Worm (Caenorhabditis elegans) whole organism, young adult: ENCODE data around the gene T05A7.7.

ENCODE experiments used
- B0019.2 ChIP-seq: fragments of 200-800 bp; sonication (Bioruptor generic); conservative IDR thresholded peaks from 2 replicates; pipeline ENCODE4 v1.3.6; 2022; ENCODE audit warnings: missing genetic modification reagents, missing genetic modification characterization, missing compliant biosample characterization
- F33H1.4 ChIP-seq: fragments of 200-800 bp; sonication (Bioruptor generic); IDR thresholded peaks from 2 replicates; pipeline ENCODE4 v1.3.6; 2022; ENCODE audit warnings: missing genetic modification reagents, missing genetic modification characterization, missing compliant biosample characterization
- ceh-40 ChIP-seq: fragments of 200-800 bp; sonication (Bioruptor generic); IDR thresholded peaks from 2 replicates; pipeline ENCODE4 v1.3.6; 2022; ENCODE audit warnings: missing genetic modification characterization, missing compliant biosample characterization
- dpl-1 ChIP-seq: fragments of 150-350 bp; optimal IDR thresholded peaks from 2 replicates; lab custom pipeline; 2014; ENCODE audit warnings: missing biosample characterization, missing genetic modification reagents, missing genetic modification characterization
- lag-1 ChIP-seq: fragments of 200-800 bp; sonication (Bioruptor generic); IDR thresholded peaks from 2 replicates; pipeline ENCODE4 v1.3.6; 2022; ENCODE audit warnings: missing genetic modification reagents, missing genetic modification characterization, missing compliant biosample characterization
- lin-40 ChIP-seq: sonication (generic microtip); optimal IDR thresholded peaks from 2 replicates; lab custom pipeline; 2016; ENCODE audit warnings: missing genetic modification characterization, mild to moderate bottlenecking, missing compliant biosample characterization, missing genotype, missing genetic modification reagents
- lsl-1 ChIP-seq: fragments of 200-800 bp; sonication (Bioruptor generic); optimal IDR thresholded peaks from 2 replicates; lab custom pipeline; 2018; ENCODE audit warnings: mild to moderate bottlenecking, missing genetic modification characterization, moderate library complexity, missing compliant biosample characterization
- nfya-1 ChIP-seq: sonication (generic microtip); optimal IDR thresholded peaks from 2 replicates; lab custom pipeline; 2017; ENCODE audit warnings: antibody characterized with exemption, missing compliant biosample characterization, missing genetic modification characterization, borderline replicate concordance; ENCODE audit not compliant: insufficient read depth
- pha-4 ChIP-seq: fragments of 150-350 bp; sonication (generic microtip); optimal IDR thresholded peaks from 2 replicates; lab custom pipeline; 2014; ENCODE audit warnings: missing biosample characterization, missing genetic modification reagents, missing genetic modification characterization
- unc-62 ChIP-seq: fragments of 150-350 bp; optimal IDR thresholded peaks from 2 replicates; lab custom pipeline; 2014; ENCODE audit warnings: missing biosample characterization, missing genetic modification reagents, missing genetic modification characterization
- zfh-2 ChIP-seq: fragments of 200-800 bp; sonication (Bioruptor generic); conservative IDR thresholded peaks from 2 replicates; pipeline ENCODE4 v1.3.6; 2022; ENCODE audit warnings: missing genetic modification reagents, missing genetic modification characterization, missing compliant biosample characterization
- ztf-6 ChIP-seq: fragments of 200-800 bp; sonication (Bioruptor generic); IDR thresholded peaks from 2 replicates; pipeline ENCODE4 v1.3.6; 2022; ENCODE audit warnings: missing genetic modification reagents, missing genetic modification characterization, missing compliant biosample characterization

- no peak for TF ChIP-seq ceh-40
- no peak for TF ChIP-seq F33H1.4 (GFP tag; lab: Robert Waterston, UW)
- no peak for TF ChIP-seq dpl-1 (GFP tag; lab: Kevin White, UChicago)
- TF ChIP-seq lsl-1 = no peak
- no peak for TF ChIP-seq unc-62 (GFP tag; lab: Kevin White, UChicago)
- no peak for TF ChIP-seq lin-40 (tag; lab: Kevin White, UChicago)
- TF ChIP-seq nfya-1 (tag; lab: Kevin White, UChicago) = no peak
- TF ChIP-seq zfh-2 (GFP tag; lab: Robert Waterston, UW) = no peak
- TF ChIP-seq ztf-6 (GFP tag; lab: Robert Waterston, UW) = no peak
- TF ChIP-seq lag-1 (GFP tag; lab: Robert Waterston, UW) = no peak
- no peak for TF ChIP-seq pha-4 (tag; lab: Kevin White, UChicago)
- TF ChIP-seq B0019.2 (GFP tag; lab: Robert Waterston, UW) = no peak
These were observed 2.4 kb upstream of the T05A7.7 start, which contains the start of gene sre-40 for ce11 chrII:4683693-4684092.
